Fruit fly (Drosophila melanogaster): ENCODE results near the gene RpS27A.

RpS27A gene

dm6 chr2L:10396488-10396824, 11.7 kb upstream of the RpS27A start, which contains the start of gene Cnot4 (continued):
- TF ChIP-seq CG6175 (GFP tag; IDR thresholded peaks at IDR 0.05) (no peak), unc-4 (GFP tag; IDR thresholded peaks at IDR 0.05; ENCODE audit: partially characterized antibody) (0 out of 2 replicates have a peak, but pooled peaks have one; percentile 25), pb (GFP tag; optimal IDR thresholded peaks at IDR 0.05) (no peak), row (GFP tag; IDR thresholded peaks at IDR 0.05) (peak; percentile 71), CG6791 (GFP tag; IDR thresholded peaks at IDR 0.05; ENCODE audit: partially characterized antibody) (0 out of 3 replicates have a peak, but pooled peaks have one; percentile 31), NfI (GFP tag; optimal IDR thresholded peaks at IDR 0.05) (no peak), CG13287 (GFP tag; IDR thresholded peaks at IDR 0.05; ENCODE audit: partially characterized antibody) (peak; percentile 44; the same call in 1 of the 2 replicates), nom (GFP tag; optimal IDR thresholded peaks at IDR 0.05) (no peak), CG15514 (GFP tag; optimal IDR thresholded peaks at IDR 0.05) (peak; percentile 25), CG7786 (GFP tag; optimal IDR thresholded peaks at IDR 0.05) (no peak), ab (GFP tag; optimal IDR thresholded peaks at IDR 0.05) (no peak), CG8290 (GFP tag; optimal IDR thresholded peaks at IDR 0.05) (peak; percentile 10), CG8290 (tag; optimal IDR thresholded peaks at IDR 0.05) (no peak), CG6683 (GFP tag; optimal IDR thresholded peaks at IDR 0.05) (no peak), CG6254 (GFP tag; optimal IDR thresholded peaks at IDR 0.05) (no peak), disco-r (GFP tag; optimal IDR thresholded peaks at IDR 0.05) (no peak), pzg (GFP tag; optimal IDR thresholded peaks at IDR 0.05) (peak; percentile 31), lmd (GFP tag; IDR thresholded peaks at IDR 0.05) (no peak), run (tag; optimal IDR thresholded peaks at IDR 0.05) (no peak), amos (GFP tag; IDR thresholded peaks at IDR 0.05; ENCODE audit: partially characterized antibody) (peak; percentile 49; the same call in 1 of the 2 replicates), Rfx (GFP tag; IDR thresholded peaks at IDR 0.05) (no peak), ash1 (GFP tag; optimal IDR thresholded peaks at IDR 0.05) (no peak), Opbp (GFP tag; IDR thresholded peaks at IDR 0.05; ENCODE audit: partially characterized antibody) (no peak), CG12391 (tag; optimal IDR thresholded peaks at IDR 0.05) (peak; percentile 33), HLHmδ (GFP tag; optimal IDR thresholded peaks at IDR 0.05) (no peak), trem (tag; optimal IDR thresholded peaks at IDR 0.05) (peak; percentile 38), tna (GFP tag; IDR thresholded peaks at IDR 0.05; ENCODE audit: partially characterized antibody) (no peak), GATAe (GFP tag; conservative IDR thresholded peaks at IDR 0.05) (no peak), BtbVII (GFP tag; optimal IDR thresholded peaks at IDR 0.05) (no peak), Mad (GFP tag; optimal IDR thresholded peaks at IDR 0.05) (no peak), phol (tag; optimal IDR thresholded peaks at IDR 0.05) (peak; percentile 23), slbo (GFP tag; IDR thresholded peaks at IDR 0.05) (no peak), CG5180 (GFP tag; optimal IDR thresholded peaks at IDR 0.05) (no peak), Bgb (GFP tag; IDR thresholded peaks at IDR 0.05; ENCODE audit: partially characterized antibody) (no peak; the same call in 1 of the 2 replicates), kah (GFP tag; optimal IDR thresholded peaks at IDR 0.05) (no peak), CG3407 (GFP tag; optimal IDR thresholded peaks at IDR 0.05) (no peak), CG30403 (GFP tag; optimal IDR thresholded peaks at IDR 0.05) (no peak), peb (GFP tag; IDR thresholded peaks at IDR 0.05) (no peak), CG4404 (GFP tag; IDR thresholded peaks at IDR 0.05) (no peak), CG3163 (GFP tag; optimal IDR thresholded peaks at IDR 0.05) (no peak), CG17361 (GFP tag; IDR thresholded peaks at IDR 0.05) (peak; percentile 47; the same call in 1 of the 3 replicates), Myb (GFP tag; optimal IDR thresholded peaks at IDR 0.05) (no peak), CG3995 (GFP tag; optimal IDR thresholded peaks at IDR 0.05) (peak; percentile 96), CG31224 (GFP tag; IDR thresholded peaks at IDR 0.05) (no peak), mam (GFP tag; optimal IDR thresholded peaks at IDR 0.05) (no peak), CG2889 (GFP tag; IDR thresholded peaks at IDR 0.05) (no peak), pros (GFP tag; optimal IDR thresholded peaks at IDR 0.05) (no peak), zf30C (GFP tag; optimal IDR thresholded peaks at IDR 0.05) (no peak), Aef1 (GFP tag; IDR thresholded peaks at IDR 0.05) (no peak), h (optimal IDR thresholded peaks at IDR 0.05) (no peak), CG12299 (tag; optimal IDR thresholded peaks at IDR 0.05) (no peak)
